Worm (Caenorhabditis elegans) whole organism, late embryonic: Measurements from ENCODE around the gene R10D12.13.

Source experiments
- Y22D7AL.16 ChIP-seq: sonication (generic microtip); optimal IDR thresholded peaks from 2 replicates; lab custom pipeline; 2016; ENCODE audit warnings: missing genetic modification characterization, missing compliant biosample characterization
- ama-1 ChIP-seq: fragments of 150-350 bp; optimal IDR thresholded peaks from 2 replicates; lab custom pipeline; 2014
- ceh-34 ChIP-seq: sonication (generic microtip); optimal IDR thresholded peaks from 2 replicates; lab custom pipeline; 2016; ENCODE audit warnings: mild to moderate bottlenecking, missing genetic modification characterization, missing compliant biosample characterization
- ceh-45 ChIP-seq: fragments of 200-800 bp; sonication (Bioruptor generic); IDR thresholded peaks from 2 replicates; pipeline ENCODE4 v1.3.6; 2022; ENCODE audit warnings: missing genetic modification reagents, missing genetic modification characterization, missing compliant biosample characterization
- elt-2 ChIP-seq: sonication (generic microtip); optimal IDR thresholded peaks from 2 replicates; lab custom pipeline; 2016; ENCODE audit warnings: missing genetic modification reagents, missing genetic modification characterization, missing compliant biosample characterization
- elt-4 ChIP-seq: sonication (generic microtip); optimal IDR thresholded peaks from 2 replicates; lab custom pipeline; 2016; ENCODE audit warnings: missing genetic modification characterization, missing compliant biosample characterization
- fkh-10 ChIP-seq: fragments of 150-350 bp; optimal IDR thresholded peaks from 2 replicates; lab custom pipeline; 2014; ENCODE audit warnings: missing biosample characterization, missing genetic modification reagents, missing genetic modification characterization
- nhr-11 ChIP-seq: fragments of 150-350 bp; optimal IDR thresholded peaks from 2 replicates; lab custom pipeline; 2014; ENCODE audit warnings: missing biosample characterization, missing genetic modification characterization
- pax-1 ChIP-seq: fragments of 150-350 bp; optimal IDR thresholded peaks from 2 replicates; lab custom pipeline; 2014; ENCODE audit warnings: missing biosample characterization, missing genetic modification characterization
- pha-2 ChIP-seq: sonication (generic microtip); optimal IDR thresholded peaks from 2 replicates; lab custom pipeline; 2017; ENCODE audit warnings: mild to moderate bottlenecking, missing genetic modification characterization, missing compliant biosample characterization
- pha-4 ChIP-seq: fragments of 150-350 bp; optimal IDR thresholded peaks from 2 replicates; lab custom pipeline; 2018; ENCODE audit warnings: missing biosample characterization, missing genetic modification reagents, missing genetic modification characterization
- unc-3 ChIP-seq, 2 experiments: fragments of 200-800 bp in 1 of 2; sonication (Bioruptor generic) in 1 of 2; sonication (generic microtip) in 1 of 2; conservative IDR thresholded peaks in 1 of 2; optimal IDR thresholded peaks in 1 of 2; 2 replicates each; pipeline versions ENCODE4 v1.3.6 to Lab custom; 2016 to 2022; ENCODE audit warnings: missing compliant biosample characterization in 2 of 2, missing genetic modification characterization in 2 of 2, missing genetic modification reagents in 1 of 2
- unc-42 ChIP-seq: sonication (generic microtip); optimal IDR thresholded peaks from 2 replicates; lab custom pipeline; 2016; ENCODE audit warnings: missing genotype, missing genetic modification characterization, missing compliant biosample characterization
- unc-55 ChIP-seq: sonication (generic microtip); optimal IDR thresholded peaks from 2 replicates; lab custom pipeline; 2017; ENCODE audit warnings: missing biosample characterization, missing genetic modification reagents, missing genetic modification characterization

DNA sequence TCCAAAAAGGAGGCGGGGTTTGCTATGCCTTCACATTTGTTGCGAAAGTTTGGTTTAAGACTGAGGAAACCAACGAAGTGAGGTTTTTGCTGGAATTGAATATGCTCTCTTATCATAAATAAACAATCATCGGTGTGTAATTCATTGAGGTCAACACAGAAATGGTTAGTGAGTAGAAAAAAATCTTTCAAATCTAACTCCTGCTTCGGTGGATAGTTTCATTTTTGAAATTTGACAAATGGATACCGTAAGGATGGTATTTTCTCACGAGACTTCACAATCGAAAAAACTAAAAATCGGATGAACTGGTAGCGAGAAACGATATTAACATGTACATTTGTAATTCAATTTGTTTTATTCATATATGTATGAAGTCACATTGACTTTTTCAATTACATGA is 18.6 kb downstream of the R10D12.13 start, which contains the start of gene eol-1:
- no peak for TF ChIP-seq ama-1 (lab: Kevin White, UChicago)
- no peak for TF ChIP-seq elt-2 (tag; lab: Kevin White, UChicago)
- no peak for TF ChIP-seq unc-55 (GFP tag; lab: Kevin White, UChicago)
- TF ChIP-seq pha-4 (tag; lab: Kevin White, UChicago): no peak
- no peak for TF ChIP-seq Y22D7AL.16
- no peak for TF ChIP-seq unc-42
- no peak for TF ChIP-seq nhr-11 (tag; lab: Kevin White, UChicago)
- no peak for TF ChIP-seq pha-2 (tag; lab: Kevin White, UChicago)
- no peak for TF ChIP-seq unc-3 (GFP tag; conservative IDR thresholded peaks at IDR 0.05; lab: Robert Waterston, UW)
- TF ChIP-seq unc-3 (tag; optimal IDR thresholded peaks at IDR 0.05; lab: Kevin White, UChicago): no peak
- no peak for TF ChIP-seq pax-1 (tag; lab: Kevin White, UChicago)
- no peak for TF ChIP-seq ceh-34 (tag; lab: Kevin White, UChicago)
- TF ChIP-seq elt-4 (tag; lab: Kevin White, UChicago): no peak
- no peak for TF ChIP-seq fkh-10
- no peak for TF ChIP-seq ceh-45 (GFP tag; lab: Robert Waterston, UW)
